Fruit fly (Drosophila melanogaster): ENCODE data around the gene CG6333.
A peak's percentile ranks its signal among the peaks of the same experiment; 100 is the strongest.

Gene CG6333

dm6 chr3L:17433555-17433954, 52.5 kb downstream of the CG6333 start, which contains the start of the genes Coq4 and CG32176 (continued):
- TF ChIP-seq cad (GFP tag; optimal IDR thresholded peaks at IDR 0.05) (no peak), Scr (GFP tag; IDR thresholded peaks at IDR 0.05; ENCODE audit: partially characterized antibody) (peak; percentile 48), tup (GFP tag; optimal IDR thresholded peaks at IDR 0.05) (peak; percentile 97), chinmo (GFP tag; IDR thresholded peaks at IDR 0.05; ENCODE audit: partially characterized antibody) (no peak), CG6272 (GFP tag; IDR thresholded peaks at IDR 0.05) (peak; percentile 97), vnd (GFP tag; IDR thresholded peaks at IDR 0.05; ENCODE audit: partially characterized antibody) (peak; percentile 63; the same call in 2 of the 3 replicates), Bdp1 (GFP tag; optimal IDR thresholded peaks at IDR 0.05) (peak; percentile 94), D19B (GFP tag; optimal IDR thresholded peaks at IDR 0.05) (peak; percentile 91), CG4730 (GFP tag; IDR thresholded peaks at IDR 0.05) (peak; percentile 97), ERR (GFP tag; optimal IDR thresholded peaks at IDR 0.05) (peak; percentile 95), CG12942 (GFP tag; optimal IDR thresholded peaks at IDR 0.05) (peak; percentile 99), CG3995 (GFP tag; optimal IDR thresholded peaks at IDR 0.05) (peak; percentile 68), CG17829 (tag; optimal IDR thresholded peaks at IDR 0.05) (peak; percentile 98), ci (GFP tag; IDR thresholded peaks at IDR 0.05) (peak; percentile 98), lmd (GFP tag; IDR thresholded peaks at IDR 0.05) (peak; percentile 98), CG9609 (GFP tag; optimal IDR thresholded peaks at IDR 0.05) (peak; percentile 98), cas (GFP tag; IDR thresholded peaks at IDR 0.05) (peak; percentile 95), Deaf1 (tag; optimal IDR thresholded peaks at IDR 0.05) (peak; percentile 81), hth (optimal IDR thresholded peaks at IDR 0.05) (no peak), scrt (GFP tag; optimal IDR thresholded peaks at IDR 0.05) (peak; percentile 89), Usf (GFP tag; optimal IDR thresholded peaks at IDR 0.05) (peak; percentile 94), CG3407 (GFP tag; optimal IDR thresholded peaks at IDR 0.05) (peak; percentile 93), CG6765 (GFP tag; optimal IDR thresholded peaks at IDR 0.05) (peak; percentile 95), CG12219 (GFP tag; optimal IDR thresholded peaks at IDR 0.05) (peak; percentile 96), bcd (GFP tag; optimal IDR thresholded peaks at IDR 0.05) (peak; percentile 98), CG1602 (GFP tag; optimal IDR thresholded peaks at IDR 0.05) (peak; percentile 98), peb (GFP tag; IDR thresholded peaks at IDR 0.05) (peak; percentile 96), psq (GFP tag; optimal IDR thresholded peaks at IDR 0.05) (peak; percentile 93), dmrt11E (tag; optimal IDR thresholded peaks at IDR 0.05) (peak; percentile 97), wdn (GFP tag; IDR thresholded peaks at IDR 0.05) (peak; percentile 98), CG1792 (GFP tag; optimal IDR thresholded peaks at IDR 0.05) (peak; percentile 96), vfl (GFP tag; optimal IDR thresholded peaks at IDR 0.05) (peak; percentile 99), CG17385 (GFP tag; optimal IDR thresholded peaks at IDR 0.05) (peak; percentile 93), Atf6 (GFP tag; IDR thresholded peaks at IDR 0.05) (peak; percentile 97), B-H2 (GFP tag; optimal IDR thresholded peaks at IDR 0.05) (peak; percentile 98), Bteb2 (GFP tag; optimal IDR thresholded peaks at IDR 0.05) (peak; percentile 98), nerfin-1 (tag; optimal IDR thresholded peaks at IDR 0.05) (peak; percentile 94), Hr3 (GFP tag; optimal IDR thresholded peaks at IDR 0.05) (peak; percentile 99), gcm2 (GFP tag; optimal IDR thresholded peaks at IDR 0.05) (peak; percentile 97), Lim3 (GFP tag; IDR thresholded peaks at IDR 0.05) (peak; percentile 86), pum (GFP tag; optimal IDR thresholded peaks at IDR 0.05) (peak; percentile 99), CG12155 (GFP tag; optimal IDR thresholded peaks at IDR 0.05) (peak; percentile 98), CG17186 (GFP tag; optimal IDR thresholded peaks at IDR 0.05) (peak; percentile 74), CG10565 (GFP tag; optimal IDR thresholded peaks at IDR 0.05) (peak; percentile 91), CG7372 (GFP tag; IDR thresholded peaks at IDR 0.05) (peak; percentile 96), shn (GFP tag; optimal IDR thresholded peaks at IDR 0.05) (peak; percentile 99), CG5180 (GFP tag; optimal IDR thresholded peaks at IDR 0.05) (peak; percentile 83), dm (GFP tag; optimal IDR thresholded peaks at IDR 0.05) (peak; percentile 96), CG17912 (GFP tag; optimal IDR thresholded peaks at IDR 0.05) (peak; percentile 90), luna (GFP tag; optimal IDR thresholded peaks at IDR 0.05) (peak; percentile 96), CG3838 (GFP tag; optimal IDR thresholded peaks at IDR 0.05) (peak; percentile 96), Sin3A (optimal IDR thresholded peaks at IDR 0.05) (no peak), ase (GFP tag; IDR thresholded peaks at IDR 0.05) (peak; percentile 97)

Measured in whole organism, embryonic.